Fruit fly (Drosophila melanogaster): ENCODE data around the gene CG14655.

The CG14655 gene

dm6 chr3R:4746189-4746771 is 33.8 kb downstream of the CG14655 start:
- no peak for TF ChIP-seq cic (GFP tag; optimal IDR thresholded peaks at IDR 0.05)
- no peak for TF ChIP-seq Mnt (GFP tag; optimal IDR thresholded peaks at IDR 0.05)
- no peak for TF ChIP-seq CG1620 (GFP tag; optimal IDR thresholded peaks at IDR 0.05)
- no peak for TF ChIP-seq bab1 (GFP tag; optimal IDR thresholded peaks at IDR 0.05)
- TF ChIP-seq CG14711 (tag; optimal IDR thresholded peaks at IDR 0.05), result no peak
- no peak for TF ChIP-seq CG33017 (tag; optimal IDR thresholded peaks at IDR 0.05)
- no peak for TF ChIP-seq CG7101 (tag; optimal IDR thresholded peaks at IDR 0.05)
- no peak for TF ChIP-seq CG12768 (GFP tag; optimal IDR thresholded peaks at IDR 0.05)
- no peak for TF ChIP-seq Crg-1 (GFP tag; optimal IDR thresholded peaks at IDR 0.05)
- TF ChIP-seq CG11617 (GFP tag; optimal IDR thresholded peaks at IDR 0.05), result no peak
- no peak for TF ChIP-seq CG7045 (GFP tag; optimal IDR thresholded peaks at IDR 0.05)
- TF ChIP-seq tj (GFP tag; optimal IDR thresholded peaks at IDR 0.05), result no peak
- TF ChIP-seq cnc (optimal IDR thresholded peaks at IDR 0.05), result no peak
- TF ChIP-seq pad (GFP tag; optimal IDR thresholded peaks at IDR 0.05), result no peak
- no peak for TF ChIP-seq kay (GFP tag; ENCODE audit: borderline replicate concordance)
- no peak for TF ChIP-seq toe (GFP tag; optimal IDR thresholded peaks at IDR 0.05)
- TF ChIP-seq ovo (GFP tag; optimal IDR thresholded peaks at IDR 0.05), result no peak
- TF ChIP-seq CG5204 (GFP tag; optimal IDR thresholded peaks at IDR 0.05), result no peak
- no peak for TF ChIP-seq Hr96 (GFP tag; optimal IDR thresholded peaks at IDR 0.05)
- no peak for TF ChIP-seq Clk (GFP tag; optimal IDR thresholded peaks at IDR 0.05)

DNA sequence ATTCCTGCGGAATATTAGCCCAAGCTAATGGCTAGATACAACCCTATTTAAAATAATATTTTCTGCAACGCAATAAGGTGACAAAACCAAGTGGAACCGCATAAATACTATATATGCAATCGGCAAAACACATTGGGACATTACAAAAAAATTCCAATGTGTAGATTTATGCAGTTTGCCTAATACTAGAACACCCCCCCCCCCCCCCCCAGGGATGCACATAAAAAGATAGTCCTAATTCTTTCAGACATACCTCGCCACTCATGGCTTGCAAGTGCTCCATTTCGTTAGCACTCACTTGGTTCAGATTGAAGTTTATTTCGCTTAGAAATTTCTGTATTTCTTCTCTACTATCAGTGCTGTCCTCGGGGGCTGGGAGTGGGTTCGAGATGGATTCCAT is 34.6 kb downstream of the CG14655 start:
- TF ChIP-seq CG7045 (GFP tag; optimal IDR thresholded peaks at IDR 0.05) (no peak), CG7101 (tag; optimal IDR thresholded peaks at IDR 0.05) (no peak), toe (GFP tag; optimal IDR thresholded peaks at IDR 0.05) (no peak), Clk (GFP tag; optimal IDR thresholded peaks at IDR 0.05) (no peak), tj (GFP tag; optimal IDR thresholded peaks at IDR 0.05) (no peak), CG1620 (GFP tag; optimal IDR thresholded peaks at IDR 0.05) (no peak), ovo (GFP tag; optimal IDR thresholded peaks at IDR 0.05) (no peak), Crg-1 (GFP tag; optimal IDR thresholded peaks at IDR 0.05) (no peak), CG33017 (tag; optimal IDR thresholded peaks at IDR 0.05) (no peak), CG14711 (tag; optimal IDR thresholded peaks at IDR 0.05) (no peak), CG11617 (GFP tag; optimal IDR thresholded peaks at IDR 0.05) (no peak), pad (GFP tag; optimal IDR thresholded peaks at IDR 0.05) (no peak), CG5204 (GFP tag; optimal IDR thresholded peaks at IDR 0.05) (no peak), Hr96 (GFP tag; optimal IDR thresholded peaks at IDR 0.05) (no peak)

DNA sequence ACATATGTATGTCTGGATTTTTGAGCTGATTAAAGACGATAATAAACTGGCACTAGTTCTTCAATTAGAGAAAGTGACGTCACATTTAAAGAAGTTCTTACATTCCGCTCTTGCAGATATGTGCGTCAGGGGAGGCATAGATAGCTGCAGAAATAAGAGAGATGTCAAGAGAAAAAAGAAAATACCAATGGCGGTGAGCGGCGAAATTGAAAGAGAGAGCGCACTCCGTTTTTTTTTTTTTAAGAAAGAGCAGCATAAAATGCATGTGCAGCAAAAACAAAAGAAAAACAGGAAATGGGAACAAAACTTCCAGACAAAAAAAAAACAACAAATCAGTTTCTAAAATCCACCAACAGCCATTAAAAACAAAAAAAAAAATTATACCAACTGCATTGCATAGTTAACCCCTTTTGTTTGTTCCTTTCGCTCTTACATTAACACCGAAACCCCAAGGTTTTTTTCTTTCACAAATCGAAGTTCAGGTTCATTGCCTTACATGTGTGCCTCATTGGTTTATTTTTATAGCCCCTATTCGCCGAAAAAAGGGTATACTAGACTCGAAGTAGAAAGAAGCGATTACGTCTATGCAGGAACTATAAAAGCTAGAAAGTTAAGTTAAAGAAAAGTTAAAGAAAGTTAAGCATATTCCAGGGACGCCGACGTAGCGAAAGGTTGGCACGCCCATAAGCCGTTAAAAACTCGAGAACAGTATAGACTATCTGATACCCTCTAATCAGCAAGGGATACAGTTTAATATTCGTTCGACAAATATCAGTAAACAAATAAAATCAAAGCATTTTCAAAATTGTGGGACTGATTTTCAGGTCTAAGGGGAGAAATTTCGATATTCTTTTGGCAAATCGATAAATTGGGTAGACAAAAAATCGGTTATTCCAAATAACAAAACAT is 39.3 kb downstream of the CG14655 start:
- TF ChIP-seq cnc (optimal IDR thresholded peaks at IDR 0.05) (no peak), CG5204 (GFP tag; optimal IDR thresholded peaks at IDR 0.05) (no peak), CG7045 (GFP tag; optimal IDR thresholded peaks at IDR 0.05) (no peak), CG33017 (tag; optimal IDR thresholded peaks at IDR 0.05) (no peak), tj (GFP tag; optimal IDR thresholded peaks at IDR 0.05) (peak; percentile 79), CG11617 (GFP tag; optimal IDR thresholded peaks at IDR 0.05) (no peak), kay (GFP tag; ENCODE audit: borderline replicate concordance) (peak; percentile 87)

DNA sequence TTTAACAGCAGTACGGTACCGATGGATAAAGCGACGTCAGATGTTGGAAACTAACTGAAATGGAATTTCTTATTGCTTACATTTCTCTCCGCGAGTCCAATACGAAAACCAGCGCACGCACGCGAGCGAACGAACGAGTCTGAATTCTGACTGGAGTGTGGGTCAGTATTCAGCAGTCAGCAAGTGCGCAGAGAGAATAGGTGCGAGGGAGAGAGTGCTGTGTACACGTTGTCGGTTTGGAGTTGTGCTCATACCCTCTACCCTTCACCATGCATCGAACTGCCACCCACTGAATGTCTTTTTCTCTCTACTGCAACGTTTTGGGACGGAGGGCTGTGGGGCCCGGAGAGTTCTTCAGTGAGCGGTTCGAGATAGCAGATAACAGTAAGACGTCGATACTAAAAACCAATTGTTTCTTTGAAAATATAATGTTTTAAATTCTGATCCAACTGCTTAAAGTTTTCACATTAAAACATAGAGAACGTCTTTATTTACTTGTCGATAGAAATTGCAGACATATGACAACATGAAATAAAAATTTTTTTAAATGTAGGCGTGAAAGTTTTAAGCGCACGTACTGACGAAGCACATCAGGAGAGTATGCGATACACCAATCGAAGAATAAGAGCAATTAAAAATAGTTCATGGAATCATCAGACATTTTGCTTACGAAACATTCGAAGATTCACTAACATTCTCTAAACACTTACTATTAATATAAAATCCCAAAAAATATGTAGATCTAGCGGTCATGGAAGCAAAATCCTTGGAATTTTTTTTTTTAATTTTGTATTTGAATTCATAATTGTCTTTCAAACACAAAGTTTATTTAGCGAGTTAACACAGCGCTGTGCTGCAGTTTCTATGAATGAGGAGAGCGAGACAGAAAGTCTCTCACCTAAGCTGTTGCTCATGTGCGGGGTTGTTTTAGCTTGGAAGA is 40.3 kb downstream of the CG14655 start:
- TF ChIP-seq kay (GFP tag; ENCODE audit: borderline replicate concordance) (peak; percentile 76), toe (GFP tag; optimal IDR thresholded peaks at IDR 0.05) (peak; percentile 85), pad (GFP tag; optimal IDR thresholded peaks at IDR 0.05) (peak; percentile 68), Clk (GFP tag; optimal IDR thresholded peaks at IDR 0.05) (peak; percentile 26), CG14711 (tag; optimal IDR thresholded peaks at IDR 0.05) (peak; percentile 58), CG7101 (tag; optimal IDR thresholded peaks at IDR 0.05) (peak; percentile 77), Crg-1 (GFP tag; optimal IDR thresholded peaks at IDR 0.05) (peak; percentile 62), cnc (optimal IDR thresholded peaks at IDR 0.05) (no peak), Hr96 (GFP tag; optimal IDR thresholded peaks at IDR 0.05) (peak; percentile 64), CG5204 (GFP tag; optimal IDR thresholded peaks at IDR 0.05) (peak; percentile 91), CG12768 (GFP tag; optimal IDR thresholded peaks at IDR 0.05) (peak; percentile 69), CG33017 (tag; optimal IDR thresholded peaks at IDR 0.05) (peak; percentile 68), CG1620 (GFP tag; optimal IDR thresholded peaks at IDR 0.05) (peak; percentile 56), cic (GFP tag; optimal IDR thresholded peaks at IDR 0.05) (peak; percentile 57), tj (GFP tag; optimal IDR thresholded peaks at IDR 0.05) (peak; percentile 54), bab1 (GFP tag; optimal IDR thresholded peaks at IDR 0.05) (peak; percentile 14), Mnt (GFP tag; optimal IDR thresholded peaks at IDR 0.05) (peak; percentile 88), CG7045 (GFP tag; optimal IDR thresholded peaks at IDR 0.05) (peak; percentile 73), ovo (GFP tag; optimal IDR thresholded peaks at IDR 0.05) (peak; percentile 18), CG11617 (GFP tag; optimal IDR thresholded peaks at IDR 0.05) (peak; percentile 87)

DNA sequence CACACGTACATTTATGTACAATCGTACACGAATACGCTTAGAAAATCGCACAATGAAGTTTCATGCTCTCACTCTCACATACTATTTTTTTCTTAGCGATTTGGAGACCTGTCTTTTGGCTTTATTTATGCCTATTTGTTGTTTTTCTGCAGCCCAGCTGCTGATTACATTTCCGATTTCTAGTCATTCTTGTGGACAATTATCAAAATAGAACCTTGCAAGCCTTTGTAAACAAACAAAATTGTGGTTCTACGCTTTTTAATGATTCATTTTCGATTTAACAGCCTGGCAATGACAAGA is 41.0 kb downstream of the CG14655 start:
- TF ChIP-seq Hr96 (GFP tag; optimal IDR thresholded peaks at IDR 0.05) (no peak), CG7101 (tag; optimal IDR thresholded peaks at IDR 0.05) (no peak), CG11617 (GFP tag; optimal IDR thresholded peaks at IDR 0.05) (no peak), pad (GFP tag; optimal IDR thresholded peaks at IDR 0.05) (no peak), CG33017 (tag; optimal IDR thresholded peaks at IDR 0.05) (no peak), cnc (optimal IDR thresholded peaks at IDR 0.05) (no peak), Crg-1 (GFP tag; optimal IDR thresholded peaks at IDR 0.05) (no peak), tj (GFP tag; optimal IDR thresholded peaks at IDR 0.05) (no peak), Clk (GFP tag; optimal IDR thresholded peaks at IDR 0.05) (no peak), cic (GFP tag; optimal IDR thresholded peaks at IDR 0.05) (no peak), ovo (GFP tag; optimal IDR thresholded peaks at IDR 0.05) (no peak), toe (GFP tag; optimal IDR thresholded peaks at IDR 0.05) (no peak), kay (GFP tag; ENCODE audit: borderline replicate concordance) (no peak), CG7045 (GFP tag; optimal IDR thresholded peaks at IDR 0.05) (no peak), Mnt (GFP tag; optimal IDR thresholded peaks at IDR 0.05) (no peak), bab1 (GFP tag; optimal IDR thresholded peaks at IDR 0.05) (no peak), CG14711 (tag; optimal IDR thresholded peaks at IDR 0.05) (no peak)
